Worm (Caenorhabditis elegans): ENCODE data around the gene tag-267.
"Not testable (repeated sequence)": the region's sequence is repeated elsewhere in the genome, so short reads cannot be mapped to it uniquely, and the experiment has no call there.

tag-267 gene

DNA sequence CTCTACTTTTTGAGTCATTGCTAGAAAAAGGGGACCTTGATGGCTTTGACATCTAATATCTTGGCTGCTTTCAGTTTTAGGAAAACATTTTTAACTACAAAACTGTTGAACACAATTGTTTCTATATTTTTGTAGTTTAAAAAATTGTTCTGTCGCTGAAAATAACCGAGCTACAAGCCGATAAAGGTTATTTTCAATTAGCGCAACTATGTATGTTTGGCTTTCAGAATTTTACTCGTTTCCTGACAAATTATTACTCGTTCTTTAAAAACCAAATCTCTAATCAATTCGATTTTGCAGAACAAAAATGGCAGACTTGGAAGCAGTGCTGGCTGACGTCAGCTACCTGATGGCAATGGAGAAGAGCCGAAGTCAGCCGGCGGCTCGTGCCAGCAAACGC, 35.2 kb downstream of the tag-267 start, which contains the start of gene grk-2:
grk-2 (plus strand) TSS at position 301 of the 400 bp plus-strand sequence.
- TF ChIP-seq ztf-4 (tag; optimal IDR thresholded peaks at IDR 0.05) (no peak), sup-37 (GFP tag; optimal IDR thresholded peaks at IDR 0.05) (no peak), elt-3 (tag; optimal IDR thresholded peaks at IDR 0.05) (no peak), nhr-19 (GFP tag; conservative IDR thresholded peaks at IDR 0.05) (no peak), nhr-90 (tag; optimal IDR thresholded peaks at IDR 0.05; ENCODE audit: poor library complexity) (no peak), rnt-1 (tag; optimal IDR thresholded peaks at IDR 0.05) (no peak), nhr-12 (tag; optimal IDR thresholded peaks at IDR 0.05) (no peak), dsc-1 (tag; optimal IDR thresholded peaks at IDR 0.05) (no peak), egl-13 (tag; optimal IDR thresholded peaks at IDR 0.05) (no peak), C34B4.2 (tag; optimal IDR thresholded peaks at IDR 0.05) (no peak), efl-3 (GFP tag; optimal IDR thresholded peaks at IDR 0.05) (no peak), ces-1 (GFP tag; optimal IDR thresholded peaks at IDR 0.05) (no peak), nhr-11 (tag; optimal IDR thresholded peaks at IDR 0.05) (no peak), ceh-8 (GFP tag; optimal IDR thresholded peaks at IDR 0.05) (no peak), lsy-2 (tag; optimal IDR thresholded peaks at IDR 0.05) (no peak)

- TF ChIP-seq zip-4 (GFP tag; optimal IDR thresholded peaks at IDR 0.05) (no peak), nhr-84 (tag; optimal IDR thresholded peaks at IDR 0.05) (no peak), C34B4.2 (tag; optimal IDR thresholded peaks at IDR 0.05) (no peak), pax-3 (tag; optimal IDR thresholded peaks at IDR 0.05) (no peak), dsc-1 (tag; optimal IDR thresholded peaks at IDR 0.05) (peak; percentile 33), F16B12.6 (tag; optimal IDR thresholded peaks at IDR 0.05) (no peak)
Observed at ce11 chrIII:683318-683717, 42.7 kb downstream of the tag-267 start, which contains the start of gene W02B3.4. Gene W02B3.4, minus strand, starts transcription at chrIII:683418.

DNA sequence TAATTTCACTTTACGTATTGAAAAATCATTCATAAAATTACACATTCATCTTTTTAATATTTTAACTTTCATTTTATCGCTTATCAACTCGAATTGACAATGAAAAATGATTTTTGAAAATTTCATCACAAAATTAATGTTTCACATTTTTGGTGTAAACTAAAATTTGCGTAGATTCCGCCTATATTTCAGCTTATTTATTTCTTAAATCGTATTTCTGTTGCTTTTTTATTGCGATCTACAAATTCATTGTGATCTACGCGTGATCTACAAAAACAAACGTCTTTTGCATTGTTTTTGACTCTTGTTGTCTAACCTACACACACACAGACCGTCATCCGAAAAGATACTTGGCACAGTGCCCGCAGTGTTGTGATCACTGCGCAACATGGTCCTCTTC, 47.5 kb downstream of the tag-267 start:
- no peak for TF ChIP-seq nhr-237 (tag; optimal IDR thresholded peaks at IDR 0.05)
- TF ChIP-seq Y116A8C.19 (tag; optimal IDR thresholded peaks at IDR 0.05; ENCODE audit: borderline replicate concordance), result no peak
- TF ChIP-seq ces-1 (GFP tag; optimal IDR thresholded peaks at IDR 0.05), result no peak
- TF ChIP-seq ceh-82 (tag; optimal IDR thresholded peaks at IDR 0.05), result no peak
- no peak for TF ChIP-seq efl-3 (GFP tag; optimal IDR thresholded peaks at IDR 0.05)
- no peak for TF ChIP-seq efl-1 (optimal IDR thresholded peaks at IDR 0.05)
- TF ChIP-seq efl-1 (GFP tag; optimal IDR thresholded peaks at IDR 0.05 in 1 of 2), result peak in 1 of 2 experiments; percentile 64

- not testable (repeated sequence) for TF ChIP-seq alr-1 (tag; optimal IDR thresholded peaks at IDR 0.05; ENCODE audit: borderline replicate concordance); hpl-2 (GFP tag; optimal IDR thresholded peaks at IDR 0.05); ceh-82 (tag; optimal IDR thresholded peaks at IDR 0.05)
Observed at ce11 chrIII:688869-689268, 48.3 kb downstream of the tag-267 start, which contains the start of gene elf-1. Gene elf-1, plus strand, starts transcription at chrIII:689169.

Data from whole organism, L1 larva.